Fruit fly (Drosophila melanogaster): ENCODE results near the gene CG5758.

DNA sequence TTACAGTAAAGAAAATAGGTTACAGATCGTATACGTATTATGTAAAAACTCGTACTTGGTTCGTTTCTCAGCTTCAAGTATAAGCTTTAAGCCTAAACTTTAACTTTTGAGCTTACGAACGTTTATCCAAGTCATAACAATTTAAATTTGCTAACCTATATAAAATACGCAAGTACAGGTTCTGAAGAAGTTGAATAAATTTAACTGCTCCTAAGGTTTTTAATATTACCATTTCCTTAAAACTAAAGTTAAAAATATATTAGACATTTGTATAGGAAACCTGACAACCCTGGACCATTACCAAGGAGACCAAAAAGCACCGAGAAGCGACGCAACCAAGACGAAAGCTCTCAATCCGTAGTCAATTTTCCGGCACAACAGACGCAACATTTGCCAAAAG lies at the start of gene CG5758:
- TF ChIP-seq CG10631 (GFP tag; optimal IDR thresholded peaks at IDR 0.05) = peak; percentile 3
- TF ChIP-seq Eip78C (GFP tag) = peak; percentile 82
- TF ChIP-seq CG10669 (GFP tag; optimal IDR thresholded peaks at IDR 0.05) = no peak
- TF ChIP-seq Eip93F (GFP tag; optimal IDR thresholded peaks at IDR 0.05) = no peak
- TF ChIP-seq Sox102F (GFP tag; optimal IDR thresholded peaks at IDR 0.05) = no peak
- TF ChIP-seq Hr38 (GFP tag; optimal IDR thresholded peaks at IDR 0.05) = no peak
- TF ChIP-seq CG34406 (GFP tag; optimal IDR thresholded peaks at IDR 0.05) = no peak
- TF ChIP-seq Sox14 (GFP tag; optimal IDR thresholded peaks at IDR 0.05) = peak; percentile 33
- TF ChIP-seq svp (GFP tag) = peak; percentile 87
- peak; percentile 79 for TF ChIP-seq CG1621 (tag; optimal IDR thresholded peaks at IDR 0.05)
- peak; percentile 34 for TF ChIP-seq topi (GFP tag; optimal IDR thresholded peaks at IDR 0.05)
- peak; percentile 29 for TF ChIP-seq lz (GFP tag; optimal IDR thresholded peaks at IDR 0.05)
- TF ChIP-seq CG6276 (GFP tag; optimal IDR thresholded peaks at IDR 0.05) = no peak
- peak; percentile 31 for TF ChIP-seq Hr39 (GFP tag; optimal IDR thresholded peaks at IDR 0.05)

All from whole organism, prepupa.